Worm (Caenorhabditis elegans) whole organism, young adult: ENCODE data around the gene col-17.
A peak's percentile ranks its signal among the peaks of the same experiment; 100 is the strongest.

Source experiments
- ZK185.1 ChIP-seq: sonication (generic microtip); optimal IDR thresholded peaks from 2 replicates; lab custom pipeline; 2016; ENCODE audit warnings: mild to moderate bottlenecking, missing genetic modification characterization, missing compliant biosample characterization; ENCODE audit not compliant: poor library complexity, severe bottlenecking
- ceh-40 ChIP-seq: fragments of 200-800 bp; sonication (Bioruptor generic); IDR thresholded peaks from 2 replicates; pipeline ENCODE4 v1.3.6; 2022; ENCODE audit warnings: missing genetic modification characterization, missing compliant biosample characterization
- efl-1 ChIP-seq: fragments of 150-350 bp; optimal IDR thresholded peaks from 2 replicates; lab custom pipeline; 2014; ENCODE audit warnings: missing biosample characterization, missing genetic modification reagents, missing genetic modification characterization
- egrh-3 ChIP-seq: fragments of 200-800 bp; sonication (Bioruptor generic); IDR thresholded peaks from 2 replicates; pipeline ENCODE4 v1.3.6; 2022; ENCODE audit warnings: missing genetic modification reagents, missing genetic modification characterization, missing compliant biosample characterization
- hmg-1.2 ChIP-seq: fragments of 200-800 bp; sonication (Bioruptor generic); IDR thresholded peaks from 2 replicates; pipeline ENCODE4 v1.3.6; 2022; ENCODE audit warnings: missing genetic modification reagents, missing genetic modification characterization, missing compliant biosample characterization
- mes-4 ChIP-seq: sonication (generic microtip); optimal IDR thresholded peaks from 2 replicates; lab custom pipeline; 2016; ENCODE audit warnings: missing genotype, missing genetic modification characterization, missing compliant biosample characterization
- unc-62 ChIP-seq: fragments of 150-350 bp; optimal IDR thresholded peaks from 2 replicates; lab custom pipeline; 2014; ENCODE audit warnings: missing biosample characterization, missing genetic modification reagents, missing genetic modification characterization

DNA sequence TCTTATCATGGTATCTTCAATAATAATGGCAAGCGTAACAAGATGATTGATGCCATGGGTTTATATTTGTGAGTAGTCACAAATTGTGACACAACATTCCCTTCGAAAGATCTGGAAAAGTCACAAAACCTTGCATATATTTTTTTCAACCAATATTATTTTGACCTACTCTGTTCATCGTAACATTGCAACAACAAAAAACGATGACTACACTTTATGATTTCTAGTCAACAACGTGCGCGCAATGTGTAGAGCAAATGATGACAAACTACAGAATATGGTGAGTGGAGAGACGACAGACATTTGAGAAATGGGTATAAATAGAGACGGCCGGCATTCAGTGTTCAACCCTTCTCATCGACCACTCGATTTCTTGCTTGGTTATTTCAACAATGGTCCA is 14.4 kb upstream of the col-17 start, which contains the start of gene gst-7:
- TF ChIP-seq efl-1 (peak; percentile 68), hmg-1.2 (peak; percentile 58; the same call in 1 of the 2 replicates), ZK185.1 (tag; lab: Kevin White, UChicago) (no peak), unc-62 (GFP tag; lab: Kevin White, UChicago) (no peak), egrh-3 (no peak), ceh-40 (GFP tag; lab: Robert Waterston, UW) (no peak), mes-4 (no peak)
